Worm (Caenorhabditis elegans) whole organism, L3 larva: ENCODE measurements around the gene D2096.13.

Source experiments
- R02D3.7 ChIP-seq: fragments of 150-350 bp; optimal IDR thresholded peaks from 2 replicates; lab custom pipeline; 2014; ENCODE audit warnings: missing biosample characterization, missing genetic modification characterization
- ZK546.5 ChIP-seq: sonication (generic microtip); optimal IDR thresholded peaks from 2 replicates; lab custom pipeline; 2017; ENCODE audit warnings: missing biosample characterization, missing genetic modification characterization
- aly-2 ChIP-seq: fragments of 150-350 bp; optimal IDR thresholded peaks from 2 replicates; lab custom pipeline; 2014; ENCODE audit warnings: missing biosample characterization, missing genetic modification characterization
- ama-1 ChIP-seq: fragments of 150-350 bp; optimal IDR thresholded peaks from 2 replicates; lab custom pipeline; 2018
- ceh-16 ChIP-seq: sonication (generic microtip); optimal IDR thresholded peaks from 2 replicates; lab custom pipeline; 2017; ENCODE audit warnings: missing biosample characterization, missing genetic modification characterization
- ceh-28 ChIP-seq: fragments of 150-350 bp; optimal IDR thresholded peaks from 2 replicates; lab custom pipeline; 2014; ENCODE audit warnings: missing biosample characterization, missing genetic modification reagents, missing genetic modification characterization
- ceh-82 ChIP-seq: fragments of 150-350 bp; optimal IDR thresholded peaks from 2 replicates; lab custom pipeline; 2014; ENCODE audit warnings: missing biosample characterization, missing genetic modification characterization
- ceh-9 ChIP-seq: sonication (generic microtip); optimal IDR thresholded peaks from 2 replicates; lab custom pipeline; 2018; ENCODE audit warnings: missing biosample characterization, missing genetic modification characterization
- daf-12 ChIP-seq: fragments of 150-350 bp; optimal IDR thresholded peaks from 2 replicates; lab custom pipeline; 2014; ENCODE audit warnings: missing biosample characterization, missing genetic modification reagents, missing genetic modification characterization
- egl-27 ChIP-seq: sonication (generic microtip); optimal IDR thresholded peaks from 4 replicates; lab custom pipeline; 2017; ENCODE audit warnings: missing biosample characterization, missing genetic modification reagents, missing genetic modification characterization
- egl-5 ChIP-seq: fragments of 150-350 bp; optimal IDR thresholded peaks from 2 replicates; lab custom pipeline; 2017; ENCODE audit warnings: missing biosample characterization, missing genetic modification reagents, missing genetic modification characterization, inconsistent platforms
- elt-1 ChIP-seq: fragments of 150-350 bp; optimal IDR thresholded peaks from 2 replicates; lab custom pipeline; 2014; ENCODE audit warnings: missing biosample characterization, missing genetic modification characterization
- elt-2 ChIP-seq: sonication (generic microtip); optimal IDR thresholded peaks from 2 replicates; lab custom pipeline; 2016; ENCODE audit warnings: missing genetic modification reagents, mild to moderate bottlenecking, missing genetic modification characterization, missing compliant biosample characterization
- elt-3 ChIP-seq, 3 experiments: fragments of 150-350 bp in 1 of 3; sonication (generic microtip) in 2 of 3; optimal IDR thresholded peaks; 2 replicates in 2 of 3; 4 replicates in 1 of 3; lab custom pipeline; 2014 to 2017; ENCODE audit warnings: missing biosample characterization in 3 of 3, missing genetic modification characterization in 3 of 3
- eor-1 ChIP-seq, 2 experiments: fragments of 150-350 bp; optimal IDR thresholded peaks; 2 replicates each; lab custom pipeline; 2014 to 2018; ENCODE audit warnings: missing biosample characterization in 2 of 2, missing genetic modification characterization in 2 of 2
- fkh-10 ChIP-seq: sonication (generic microtip); optimal IDR thresholded peaks from 2 replicates; lab custom pipeline; 2017; ENCODE audit warnings: missing biosample characterization, missing genetic modification reagents, missing genetic modification characterization
- fkh-2 ChIP-seq: fragments of 150-350 bp; optimal IDR thresholded peaks from 2 replicates; lab custom pipeline; 2014; ENCODE audit warnings: missing biosample characterization, missing genetic modification reagents, missing genetic modification characterization
- fos-1 ChIP-seq: fragments of 150-350 bp; optimal IDR thresholded peaks from 2 replicates; lab custom pipeline; 2014; ENCODE audit warnings: missing biosample characterization, missing genetic modification characterization
- hmg-11 ChIP-seq: sonication (generic microtip); optimal IDR thresholded peaks from 2 replicates; lab custom pipeline; 2016; ENCODE audit warnings: missing genetic modification characterization, missing compliant biosample characterization
- jun-1 ChIP-seq: fragments of 150-350 bp; optimal IDR thresholded peaks from 2 replicates; lab custom pipeline; 2014; ENCODE audit warnings: missing biosample characterization, missing genetic modification reagents, missing genetic modification characterization
- lin-15B ChIP-seq: fragments of 150-350 bp; optimal IDR thresholded peaks from 2 replicates; lab custom pipeline; 2014; ENCODE audit warnings: missing biosample characterization, missing genetic modification characterization
- lin-39 ChIP-seq: fragments of 150-350 bp; optimal IDR thresholded peaks from 2 replicates; lab custom pipeline; 2018; ENCODE audit warnings: missing biosample characterization, missing genetic modification reagents, missing genetic modification characterization
- lsy-12 ChIP-seq: sonication (generic microtip); optimal IDR thresholded peaks from 2 replicates; lab custom pipeline; 2016; ENCODE audit warnings: mild to moderate bottlenecking, missing genetic modification characterization, missing compliant biosample characterization
- mdl-1 ChIP-seq: fragments of 150-350 bp; optimal IDR thresholded peaks from 2 replicates; lab custom pipeline; 2014; ENCODE audit warnings: missing biosample characterization, missing genetic modification characterization
- mml-1 ChIP-seq: fragments of 150-350 bp; sonication (generic microtip); optimal IDR thresholded peaks from 3 replicates; lab custom pipeline; 2014; ENCODE audit warnings: missing biosample characterization, missing genetic modification characterization
- nfya-1 ChIP-seq: sonication (generic microtip); optimal IDR thresholded peaks from 2 replicates; lab custom pipeline; 2017; ENCODE audit warnings: missing genetic modification characterization, mild to moderate bottlenecking, missing compliant biosample characterization, antibody characterized with exemption, moderate library complexity; ENCODE audit not compliant: insufficient read depth
- nhr-11 ChIP-seq: fragments of 150-350 bp; optimal IDR thresholded peaks from 2 replicates; lab custom pipeline; 2014; ENCODE audit warnings: missing biosample characterization, missing genetic modification characterization
- nhr-12 ChIP-seq: fragments of 150-350 bp; optimal IDR thresholded peaks from 2 replicates; lab custom pipeline; 2014; ENCODE audit warnings: missing biosample characterization, missing genetic modification characterization
- nhr-237 ChIP-seq: fragments of 150-350 bp; optimal IDR thresholded peaks from 2 replicates; lab custom pipeline; 2014; ENCODE audit warnings: missing biosample characterization, missing genetic modification characterization
- nhr-28 ChIP-seq: fragments of 150-350 bp; optimal IDR thresholded peaks from 2 replicates; lab custom pipeline; 2014; ENCODE audit warnings: missing biosample characterization, missing genetic modification characterization
- nhr-43 ChIP-seq: sonication (generic microtip); optimal IDR thresholded peaks from 2 replicates; lab custom pipeline; 2016; ENCODE audit warnings: mild to moderate bottlenecking, missing genetic modification characterization, missing compliant biosample characterization; ENCODE audit not compliant: poor library complexity, severe bottlenecking
- nhr-76 ChIP-seq: fragments of 150-350 bp; sonication (generic microtip); optimal IDR thresholded peaks from 5 replicates; lab custom pipeline; 2014; ENCODE audit warnings: missing biosample characterization, missing genetic modification characterization
- nhr-77 ChIP-seq: fragments of 150-350 bp; optimal IDR thresholded peaks from 2 replicates; lab custom pipeline; 2014; ENCODE audit warnings: missing biosample characterization, missing genetic modification characterization
- pha-4 ChIP-seq: fragments of 150-350 bp; optimal IDR thresholded peaks from 2 replicates; lab custom pipeline; 2014; ENCODE audit warnings: missing biosample characterization, missing genetic modification reagents, missing genetic modification characterization
- pqm-1 ChIP-seq: fragments of 150-350 bp; optimal IDR thresholded peaks from 2 replicates; lab custom pipeline; 2017; ENCODE audit warnings: missing biosample characterization, missing genetic modification characterization, inconsistent platforms
- sea-2 ChIP-seq: fragments of 150-350 bp; sonication (generic microtip); optimal IDR thresholded peaks from 4 replicates; lab custom pipeline; 2014; ENCODE audit warnings: missing biosample characterization, missing genetic modification reagents, missing genetic modification characterization
- skn-1 ChIP-seq: fragments of 150-350 bp; optimal IDR thresholded peaks from 2 replicates; lab custom pipeline; 2014; ENCODE audit warnings: missing biosample characterization, missing genetic modification characterization
- snpc-4 ChIP-seq: fragments of 150-350 bp; optimal IDR thresholded peaks from 2 replicates; lab custom pipeline; 2014; ENCODE audit warnings: missing biosample characterization, missing genetic modification characterization
- unc-39 ChIP-seq: sonication (generic microtip); optimal IDR thresholded peaks from 4 replicates; lab custom pipeline; 2017; ENCODE audit warnings: missing biosample characterization, missing genetic modification characterization
- unc-62 ChIP-seq: fragments of 150-350 bp; sonication (generic microtip); optimal IDR thresholded peaks from 4 replicates; lab custom pipeline; 2014; ENCODE audit warnings: missing biosample characterization, missing genetic modification reagents, missing genetic modification characterization
- ztf-11 ChIP-seq: fragments of 150-350 bp; optimal IDR thresholded peaks from 2 replicates; lab custom pipeline; 2014; ENCODE audit warnings: missing biosample characterization, missing genetic modification characterization
- ztf-4 ChIP-seq: fragments of 150-350 bp; optimal IDR thresholded peaks from 2 replicates; lab custom pipeline; 2014; ENCODE audit warnings: missing biosample characterization, missing genetic modification characterization

The D2096.13 gene

ce11 chrIV:8384737-8385136, 26.3 kb upstream of the D2096.13 start:
- TF ChIP-seq hmg-11 (tag; lab: Kevin White, UChicago) (no peak), eor-1 (tag; optimal IDR thresholded peaks at IDR 0.05; lab: Kevin White, UChicago) (no peak), snpc-4 (tag; lab: Kevin White, UChicago) (no peak), ztf-11 (no peak), ceh-16 (tag; lab: Kevin White, UChicago) (no peak), nhr-12 (tag; lab: Kevin White, UChicago) (no peak), nhr-43 (tag; lab: Kevin White, UChicago) (no peak), egl-27 (tag; lab: Kevin White, UChicago) (no peak), nhr-28 (tag; lab: Kevin White, UChicago) (no peak), daf-12 (no peak)
- TF ChIP-seq, all 47 proteins: peak for 0

ce11 chrIV:8382695-8383094, 24.3 kb upstream of the D2096.13 start, which contains the start of gene D2096.9:
D2096.9 (minus strand) TSS chrIV:8382795.
- TF ChIP-seq R02D3.7 (tag; lab: Kevin White, UChicago) (no peak), fos-1 (tag; lab: Kevin White, UChicago) (no peak), ama-1 (lab: Kevin White, UChicago) (no peak), skn-1 (tag; lab: Kevin White, UChicago) (no peak), ztf-4 (no peak), nhr-77 (tag; lab: Kevin White, UChicago) (no peak), nhr-11 (tag; lab: Kevin White, UChicago) (no peak), ceh-28 (no peak)

DNA sequence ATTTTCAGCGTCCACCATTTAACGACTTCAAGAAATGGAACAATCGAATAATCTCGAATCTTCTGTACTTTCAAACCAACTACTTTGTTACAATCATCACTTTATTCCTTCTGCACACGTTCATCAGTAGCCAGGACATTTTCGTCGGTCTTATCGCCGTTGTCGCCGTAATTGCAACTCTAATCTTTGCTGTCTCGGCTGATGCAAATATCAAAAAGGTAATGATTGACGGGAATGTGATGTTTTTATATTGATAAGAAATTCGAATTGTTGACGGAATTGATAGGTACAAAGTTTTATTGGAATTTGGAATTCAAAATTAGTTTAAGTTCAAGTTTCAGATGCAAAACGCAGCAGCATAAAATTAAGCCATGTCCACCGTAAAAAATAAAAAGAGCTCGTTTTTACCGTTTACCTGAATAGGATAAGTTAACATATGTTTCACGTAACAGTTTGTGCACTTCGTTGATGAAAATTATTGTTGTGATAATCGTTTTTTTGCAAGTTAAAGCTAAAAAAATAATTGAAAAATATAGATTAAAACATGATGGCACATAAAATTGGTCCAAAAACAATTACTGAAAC, 22.0 kb upstream of the D2096.13 start:
- TF ChIP-seq pha-4: peak; percentile 59
- no peak for TF ChIP-seq fkh-2
- TF ChIP-seq aly-2 (tag; lab: Kevin White, UChicago): no peak
- peak; percentile 32 for TF ChIP-seq jun-1 (tag; lab: Kevin White, UChicago)
- TF ChIP-seq pqm-1 (tag; lab: Kevin White, UChicago): peak; percentile 89
- peak; percentile 97 for TF ChIP-seq elt-2 (tag; lab: Kevin White, UChicago)

DNA sequence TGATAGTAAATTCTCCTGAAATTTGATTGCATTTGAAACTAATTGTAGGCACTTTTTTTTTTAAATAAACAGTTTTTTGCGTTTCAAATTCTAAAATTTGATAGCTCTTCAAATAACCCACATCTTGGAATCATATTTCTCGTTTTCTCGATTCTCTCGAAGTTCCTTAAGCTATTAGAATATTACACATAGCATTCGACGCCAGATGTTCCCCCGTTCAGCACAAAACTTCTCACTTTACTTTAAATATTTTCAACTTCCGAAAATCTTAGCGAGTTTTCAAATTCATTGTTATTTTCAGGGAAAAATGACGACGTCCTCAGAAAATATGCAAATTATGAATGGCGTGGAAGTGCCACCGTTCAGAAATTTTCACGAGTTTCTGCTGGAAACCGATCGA, 21.3 kb upstream of the D2096.13 start, which contains the start of gene praf-3:
praf-3 (plus strand) TSS at position 301 of the 400 bp plus-strand sequence.
- TF ChIP-seq sea-2 (GFP tag; lab: Kevin White, UChicago) (no peak), nhr-76 (tag; lab: Kevin White, UChicago) (no peak), nhr-77 (tag; lab: Kevin White, UChicago) (no peak)

DNA sequence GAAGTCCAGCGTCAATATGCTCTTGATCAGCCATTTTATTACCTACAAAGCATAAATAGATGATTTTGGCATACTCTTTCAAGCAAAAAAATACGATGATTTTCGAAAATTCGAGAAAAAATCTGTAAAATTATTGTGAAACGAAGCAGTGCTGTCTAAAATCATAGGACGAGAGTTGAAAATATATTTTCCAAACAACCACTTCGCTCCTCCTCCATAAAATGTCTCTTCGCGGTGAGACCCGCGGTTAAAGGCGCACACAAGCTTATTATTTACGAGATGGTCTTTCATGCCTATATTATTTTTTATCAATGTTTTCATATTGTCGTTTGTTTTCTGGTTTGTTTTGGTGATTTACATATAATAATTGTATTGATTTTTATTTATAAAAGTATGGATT, 20.9 kb upstream of the D2096.13 start, which contains the start of gene nap-1:
nap-1 (minus strand) TSS at position 42 of the 400 bp plus-strand sequence.
- TF ChIP-seq R02D3.7 (tag; lab: Kevin White, UChicago) (peak; percentile 97), hmg-11 (tag; lab: Kevin White, UChicago) (peak; percentile 68), aly-2 (tag; lab: Kevin White, UChicago) (no peak), lin-15B (tag; lab: Kevin White, UChicago) (peak; percentile 82), pha-4 (peak; percentile 95), egl-5 (tag; lab: Kevin White, UChicago) (peak; percentile 85), elt-3 (tag; optimal IDR thresholded peaks at IDR 0.05; lab: Kevin White, UChicago) (no peak), ceh-82 (tag; lab: Kevin White, UChicago) (no peak), ceh-16 (tag; lab: Kevin White, UChicago) (no peak), ama-1 (lab: Kevin White, UChicago) (peak; percentile 14), unc-39 (no peak), ceh-9 (tag; lab: Kevin White, UChicago) (no peak), nhr-77 (tag; lab: Kevin White, UChicago) (no peak), nhr-43 (tag; lab: Kevin White, UChicago) (no peak), jun-1 (tag; lab: Kevin White, UChicago) (no peak), eor-1 (tag; optimal IDR thresholded peaks at IDR 0.05; lab: Kevin White, UChicago) (no peak), mml-1 (tag; lab: Kevin White, UChicago) (no peak), nfya-1 (tag; lab: Kevin White, UChicago) (peak; percentile 87), ztf-11 (no peak), nhr-12 (tag; lab: Kevin White, UChicago) (no peak), nhr-28 (tag; lab: Kevin White, UChicago) (no peak), elt-2 (tag; lab: Kevin White, UChicago) (peak; percentile 58), skn-1 (tag; lab: Kevin White, UChicago) (peak; percentile 33), ZK546.5 (no peak), elt-1 (tag; lab: Kevin White, UChicago) (no peak), unc-62 (peak; percentile 26), mdl-1 (tag; lab: Kevin White, UChicago) (no peak), fkh-10 (GFP tag; lab: Kevin White, UChicago) (peak; percentile 24), lin-39 (peak; percentile 84), nhr-237 (tag; lab: Kevin White, UChicago) (no peak), pqm-1 (tag; lab: Kevin White, UChicago) (peak; percentile 43), snpc-4 (tag; lab: Kevin White, UChicago) (peak; percentile 83), lsy-12 (tag; lab: Kevin White, UChicago) (no peak), sea-2 (GFP tag; lab: Kevin White, UChicago) (no peak), daf-12 (no peak), fos-1 (tag; lab: Kevin White, UChicago) (no peak), nhr-11 (tag; lab: Kevin White, UChicago) (no peak)
